Fruit fly (Drosophila melanogaster) whole organism, prepupa: ENCODE data around the gene Mst89B.

Source experiments
- Blimp-1 ChIP-seq: fragments of 200-800 bp; sonication (Bioruptor generic); optimal IDR thresholded peaks from 3 replicates; lab custom pipeline; 2017; ENCODE audit warnings: missing biosample characterization, missing genetic modification characterization, mild to moderate bottlenecking, moderate library complexity, missing genetic modification reagents
- CG10631 ChIP-seq: fragments of 200-800 bp; sonication (Bioruptor generic); optimal IDR thresholded peaks from 2 replicates; lab custom pipeline; 2016; ENCODE audit warnings: missing biosample characterization, missing genetic modification characterization
- CG10669 ChIP-seq: fragments of 200-800 bp; sonication (Bioruptor generic); optimal IDR thresholded peaks from 3 replicates; lab custom pipeline; 2018; ENCODE audit warnings: missing biosample characterization, mild to moderate bottlenecking, missing genetic modification characterization, moderate library complexity
- CG11294 ChIP-seq: fragments of 200-800 bp; sonication (Bioruptor generic); IDR thresholded peaks from 2 replicates; pipeline ENCODE4 v1.3.6; 2022; ENCODE audit warnings: missing biosample characterization, missing genetic modification characterization
- CG11762 ChIP-seq: fragments of 200-800 bp; sonication (Bioruptor generic); optimal IDR thresholded peaks from 3 replicates; lab custom pipeline; 2016; ENCODE audit warnings: missing biosample characterization, missing genetic modification characterization; ENCODE audit not compliant: insufficient read depth
- CG11902 ChIP-seq: fragments of 200-800 bp; sonication (Bioruptor generic); optimal IDR thresholded peaks from 3 replicates; lab custom pipeline; 2016; ENCODE audit warnings: missing biosample characterization, missing genetic modification characterization
- CG15336 ChIP-seq: fragments of 200-800 bp; sonication (Bioruptor generic); IDR thresholded peaks from 2 replicates; pipeline ENCODE4 v1.3.6; 2022; ENCODE audit warnings: missing biosample characterization, missing genetic modification characterization
- CG1621 ChIP-seq: fragments of 200-800 bp; sonication (Bioruptor generic); optimal IDR thresholded peaks from 3 replicates; lab custom pipeline; 2018; ENCODE audit warnings: missing biosample characterization, mild to moderate bottlenecking, missing genetic modification characterization
- CG16779 ChIP-seq: fragments of 200-800 bp; sonication (Bioruptor generic); optimal IDR thresholded peaks from 3 replicates; lab custom pipeline; 2017; ENCODE audit warnings: missing biosample characterization, mild to moderate bottlenecking, missing genetic modification characterization
- CG31627 ChIP-seq: fragments of 200-800 bp; sonication (Bioruptor generic); optimal IDR thresholded peaks from 3 replicates; lab custom pipeline; 2016; ENCODE audit warnings: missing biosample characterization, missing genetic modification characterization
- CG32006 ChIP-seq: fragments of 200-800 bp; sonication (Bioruptor generic); optimal IDR thresholded peaks from 3 replicates; lab custom pipeline; 2017; ENCODE audit warnings: missing biosample characterization, mild to moderate bottlenecking, missing genetic modification characterization
- CG3919 ChIP-seq: fragments of 200-800 bp; sonication (Bioruptor generic); optimal IDR thresholded peaks from 3 replicates; lab custom pipeline; 2016; ENCODE audit warnings: missing biosample characterization, missing genetic modification characterization
- CG4318 ChIP-seq: fragments of 200-800 bp; sonication (Bioruptor generic); optimal IDR thresholded peaks from 3 replicates; lab custom pipeline; 2017; ENCODE audit warnings: missing biosample characterization, mild to moderate bottlenecking, missing genetic modification characterization
- CG6163 ChIP-seq: fragments of 200-800 bp; sonication (Bioruptor generic); IDR thresholded peaks from 3 replicates; pipeline ENCODE4 v1.3.6; 2022; ENCODE audit warnings: missing biosample characterization, missing genetic modification characterization
- CG6792 ChIP-seq: fragments of 200-800 bp; sonication (Bioruptor generic); optimal IDR thresholded peaks from 3 replicates; lab custom pipeline; 2016; ENCODE audit warnings: missing biosample characterization, missing genetic modification characterization
- CG7368 ChIP-seq: fragments of 200-800 bp; sonication (Bioruptor generic); optimal IDR thresholded peaks from 3 replicates; lab custom pipeline; 2016; ENCODE audit warnings: missing biosample characterization, missing genetic modification characterization
- CG8119 ChIP-seq: fragments of 200-800 bp; sonication (Bioruptor generic); IDR thresholded peaks from 3 replicates; pipeline ENCODE4 v1.3.6; 2022; ENCODE audit warnings: missing biosample characterization, missing genetic modification characterization
- CG8632 ChIP-seq: fragments of 200-800 bp; sonication (Bioruptor generic); optimal IDR thresholded peaks from 3 replicates; lab custom pipeline; 2016; ENCODE audit warnings: missing biosample characterization, missing genetic modification characterization
- CG9139 ChIP-seq: fragments of 200-800 bp; sonication (Bioruptor generic); optimal IDR thresholded peaks from 3 replicates; lab custom pipeline; 2017; ENCODE audit warnings: missing biosample characterization, mild to moderate bottlenecking, missing genetic modification characterization
- Eip75B ChIP-seq: fragments of 200-800 bp; sonication (Bioruptor generic); optimal IDR thresholded peaks from 3 replicates; lab custom pipeline; 2016; ENCODE audit warnings: missing biosample characterization, missing genetic modification characterization
- Eip93F ChIP-seq: fragments of 200-800 bp; sonication (Bioruptor generic); optimal IDR thresholded peaks from 2 replicates; lab custom pipeline; 2016; ENCODE audit warnings: missing biosample characterization, mild to moderate bottlenecking, missing genetic modification characterization
- Ets21C ChIP-seq: fragments of 200-800 bp; sonication (Bioruptor generic); optimal IDR thresholded peaks from 3 replicates; lab custom pipeline; 2016; ENCODE audit warnings: missing biosample characterization, missing genetic modification characterization
- Gug ChIP-seq: fragments of 200-800 bp; sonication (Bioruptor generic); IDR thresholded peaks from 2 replicates; pipeline ENCODE4 v1.3.6; 2022; ENCODE audit warnings: missing biosample characterization, missing genetic modification characterization
- Hr38 ChIP-seq: sonication (Bioruptor generic); optimal IDR thresholded peaks from 2 replicates; lab custom pipeline; 2016; ENCODE audit warnings: missing biosample characterization, missing genetic modification characterization
- Hr4 ChIP-seq: fragments of 200-800 bp; sonication (Bioruptor generic); optimal IDR thresholded peaks from 3 replicates; lab custom pipeline; 2016; ENCODE audit warnings: missing biosample characterization, missing genetic modification characterization
- OdsH ChIP-seq: fragments of 200-800 bp; sonication (Bioruptor generic); optimal IDR thresholded peaks from 3 replicates; lab custom pipeline; 2016; ENCODE audit warnings: missing biosample characterization, missing genetic modification characterization
- Smox ChIP-seq: fragments of 200-800 bp; sonication (Bioruptor generic); optimal IDR thresholded peaks from 3 replicates; lab custom pipeline; 2016; ENCODE audit warnings: missing biosample characterization, missing genetic modification characterization
- Sox102F ChIP-seq: fragments of 200-800 bp; sonication (Bioruptor generic); optimal IDR thresholded peaks from 2 replicates; lab custom pipeline; 2016; ENCODE audit warnings: missing biosample characterization, mild to moderate bottlenecking, missing genetic modification characterization
- Sox14 ChIP-seq: fragments of 200-800 bp; sonication (Bioruptor generic); optimal IDR thresholded peaks from 3 replicates; lab custom pipeline; 2016; ENCODE audit warnings: missing biosample characterization, missing genetic modification characterization
- Sox15 ChIP-seq: fragments of 200-800 bp; sonication (Bioruptor generic); optimal IDR thresholded peaks from 3 replicates; lab custom pipeline; 2016; ENCODE audit warnings: missing biosample characterization, missing genetic modification characterization
- achi ChIP-seq: fragments of 200-800 bp; sonication (Bioruptor generic); optimal IDR thresholded peaks from 3 replicates; lab custom pipeline; 2016; ENCODE audit warnings: missing biosample characterization, missing genetic modification characterization
- acj6 ChIP-seq: fragments of 200-800 bp; sonication (Bioruptor generic); optimal IDR thresholded peaks from 3 replicates; lab custom pipeline; 2016; ENCODE audit warnings: missing biosample characterization, missing genetic modification characterization
- cyc ChIP-seq: fragments of 200-800 bp; sonication (Bioruptor generic); optimal IDR thresholded peaks from 3 replicates; lab custom pipeline; 2016; ENCODE audit warnings: missing biosample characterization, missing genetic modification characterization
- dsx ChIP-seq: fragments of 200-800 bp; optimal IDR thresholded peaks from 3 replicates; lab custom pipeline; 2019; ENCODE audit warnings: missing biosample characterization, mild to moderate bottlenecking, missing genetic modification characterization, moderate library complexity; ENCODE audit not compliant: poor library complexity, severe bottlenecking
- eg ChIP-seq: fragments of 200-800 bp; sonication (Bioruptor generic); IDR thresholded peaks from 3 replicates; pipeline ENCODE4 v1.3.6; 2022; ENCODE audit warnings: missing biosample characterization, missing genetic modification characterization
- esn ChIP-seq: fragments of 200-800 bp; sonication (Bioruptor generic); optimal IDR thresholded peaks from 2 replicates; lab custom pipeline; 2016; ENCODE audit warnings: missing biosample characterization, mild to moderate bottlenecking, missing genetic modification characterization, moderate library complexity
- fd59A ChIP-seq: fragments of 200-800 bp; sonication (Bioruptor generic); optimal IDR thresholded peaks from 2 replicates; lab custom pipeline; 2017; ENCODE audit warnings: missing biosample characterization, mild to moderate bottlenecking, missing genetic modification characterization, missing genetic modification reagents
- fkh ChIP-seq: fragments of 200-800 bp; sonication (Bioruptor generic); optimal IDR thresholded peaks from 3 replicates; lab custom pipeline; 2017; ENCODE audit warnings: missing biosample characterization, mild to moderate bottlenecking, missing genetic modification characterization, moderate library complexity
- lz ChIP-seq: fragments of 200-800 bp; sonication (Bioruptor generic); optimal IDR thresholded peaks from 3 replicates; lab custom pipeline; 2016; ENCODE audit warnings: missing biosample characterization, missing genetic modification characterization
- net ChIP-seq: fragments of 200-800 bp; sonication (Bioruptor generic); optimal IDR thresholded peaks from 3 replicates; lab custom pipeline; 2016; ENCODE audit warnings: missing biosample characterization, missing genetic modification characterization
- pdm3 ChIP-seq: fragments of 200-800 bp; sonication (Bioruptor generic); optimal IDR thresholded peaks from 3 replicates; lab custom pipeline; 2016; ENCODE audit warnings: missing biosample characterization, missing genetic modification characterization
- salr ChIP-seq, 2 experiments: fragments of 200-800 bp; sonication (Bioruptor generic); optimal IDR thresholded peaks; 3 replicates each; lab custom pipeline; 2016 to 2018; ENCODE audit warnings: missing biosample characterization in 2 of 2, missing genetic modification characterization in 2 of 2, mild to moderate bottlenecking in 1 of 2
- spab ChIP-seq: fragments of 200-800 bp; sonication (Bioruptor generic); optimal IDR thresholded peaks from 2 replicates; lab custom pipeline; 2017; ENCODE audit warnings: missing biosample characterization, mild to moderate bottlenecking, missing genetic modification characterization, missing genetic modification reagents
- ss ChIP-seq, 2 experiments: fragments of 200-800 bp; sonication (Bioruptor generic); optimal IDR thresholded peaks; 2 replicates in 1 of 2; 3 replicates in 1 of 2; lab custom pipeline; 2017 to 2018; ENCODE audit warnings: mild to moderate bottlenecking in 2 of 2, missing biosample characterization in 2 of 2, missing genetic modification characterization in 2 of 2, moderate library complexity in 1 of 2
- svp ChIP-seq: fragments of 200-800 bp; sonication (Bioruptor generic); peaks from one replicate; lab custom pipeline; 2016; ENCODE audit warnings: missing biosample characterization, missing genetic modification characterization

The Mst89B gene

DNA sequence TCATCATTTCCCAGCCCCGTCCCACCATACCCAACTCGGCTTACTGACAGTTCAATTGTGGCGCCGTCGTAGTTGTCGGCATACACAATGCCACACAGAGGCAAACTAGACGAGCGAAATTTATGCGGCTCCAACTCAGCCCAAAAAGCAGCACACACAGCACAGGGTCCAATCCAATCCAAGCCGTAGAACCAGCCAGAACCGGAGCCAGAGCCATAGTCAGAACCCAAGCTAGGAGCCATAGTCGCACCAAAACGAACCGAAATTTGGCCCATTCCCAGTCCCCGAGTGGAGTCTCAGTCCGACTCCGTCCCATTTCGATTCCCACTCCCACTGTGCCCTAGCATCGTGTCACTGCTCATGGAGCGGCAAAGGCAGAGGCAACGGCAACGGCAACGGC, 46.0 kb upstream of the Mst89B start:
- TF ChIP-seq net (GFP tag; lab: Kevin White, UChicago) = no peak
- no peak for TF ChIP-seq acj6 (GFP tag; lab: Kevin White, UChicago)
- no peak for TF ChIP-seq cyc
- no peak for TF ChIP-seq CG11762 (GFP tag; lab: Kevin White, UChicago)
- no peak for TF ChIP-seq CG16779 (tag; lab: Kevin White, UChicago)
- TF ChIP-seq Blimp-1 (GFP tag; lab: Kevin White, UChicago) = no peak
- no peak for TF ChIP-seq CG10669 (GFP tag; lab: Kevin White, UChicago)
- no peak for TF ChIP-seq CG10631 (GFP tag; lab: Kevin White, UChicago)
- no peak for TF ChIP-seq CG4318
- no peak for TF ChIP-seq CG3919 (GFP tag; lab: Kevin White, UChicago)
- TF ChIP-seq OdsH (GFP tag; lab: Kevin White, UChicago) = no peak
- no peak for TF ChIP-seq salr (GFP tag; optimal IDR thresholded peaks at IDR 0.05; lab: Kevin White, UChicago)
- TF ChIP-seq esn (GFP tag; lab: Kevin White, UChicago) = no peak

DNA sequence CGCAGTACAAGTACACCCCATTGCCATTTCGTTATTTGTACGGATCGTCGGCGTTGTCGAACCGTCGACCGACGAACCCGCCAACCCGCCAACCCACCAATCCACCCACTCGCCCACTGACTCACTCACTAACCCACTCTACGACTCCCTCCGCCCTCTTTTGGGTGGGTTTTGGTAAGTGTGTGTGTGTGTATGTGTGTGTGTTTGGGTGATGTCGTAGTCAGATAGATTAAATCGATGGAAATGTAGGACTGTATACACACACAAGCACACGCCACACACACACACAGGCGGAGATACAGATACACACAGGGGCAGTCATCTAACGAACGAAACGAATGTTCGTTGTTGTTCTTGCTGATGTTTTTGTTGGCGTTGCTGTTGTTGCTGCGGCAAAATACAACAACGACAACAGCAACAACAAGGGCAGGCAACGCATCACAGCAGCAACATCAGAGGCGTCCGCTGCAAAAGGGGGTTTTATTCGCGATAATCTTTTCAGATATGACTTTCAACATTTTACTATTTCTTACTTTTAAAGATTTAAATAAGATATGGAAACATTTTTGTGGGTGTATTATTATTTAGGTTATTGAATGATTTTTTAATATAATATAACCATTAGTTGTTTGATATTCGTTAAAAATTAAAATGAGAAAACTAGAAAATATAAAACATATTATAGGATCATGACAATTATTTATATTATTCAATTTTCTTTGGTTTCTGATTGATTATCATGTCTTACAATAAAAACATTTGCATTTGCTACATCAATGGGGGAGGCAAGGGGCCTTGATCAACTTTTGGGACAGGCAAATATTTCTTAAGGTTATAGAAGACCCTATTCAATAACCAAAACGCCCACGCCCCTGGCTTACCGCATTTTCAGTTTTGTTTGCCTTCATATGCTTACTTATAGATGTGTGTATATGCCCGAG, 45.2 kb upstream of the Mst89B start:
- TF ChIP-seq Eip93F (peak; percentile 51), CG1621 (tag; lab: Kevin White, UChicago) (no peak), spab (peak; percentile 92), CG4318 (peak; percentile 98), net (GFP tag; lab: Kevin White, UChicago) (peak; percentile 82), CG10631 (GFP tag; lab: Kevin White, UChicago) (peak; percentile 90), fd59A (peak; percentile 76), CG6792 (GFP tag; lab: Kevin White, UChicago) (peak; percentile 82), ss (GFP tag; optimal IDR thresholded peaks at IDR 0.05; lab: Kevin White, UChicago) (peak; percentile 81 to 89), Sox102F (GFP tag; lab: Kevin White, UChicago) (peak; percentile 40), pdm3 (GFP tag; lab: Kevin White, UChicago) (peak; percentile 39), CG11902 (GFP tag; lab: Kevin White, UChicago) (peak; percentile 78), Sox14 (GFP tag; lab: Kevin White, UChicago) (peak; percentile 66), achi (GFP tag; lab: Kevin White, UChicago) (peak; percentile 85), lz (GFP tag; lab: Kevin White, UChicago) (peak; percentile 68), Eip75B (GFP tag; lab: Kevin White, UChicago) (peak; percentile 63), CG31627 (peak; percentile 37), Ets21C (GFP tag; lab: Kevin White, UChicago) (peak; percentile 7), CG8632 (GFP tag; lab: Kevin White, UChicago) (peak; percentile 86), CG3919 (GFP tag; lab: Kevin White, UChicago) (peak; percentile 87), Hr4 (GFP tag; lab: Kevin White, UChicago) (peak; percentile 85), CG8119 (GFP tag; lab: Robert Waterston, UW) (peak; percentile 83), CG11294 (GFP tag; lab: Robert Waterston, UW) (peak; percentile 59), Smox (peak; percentile 67), fkh (GFP tag; lab: Kevin White, UChicago) (peak; percentile 62), CG9139 (GFP tag; lab: Kevin White, UChicago) (peak; percentile 54), CG11762 (GFP tag; lab: Kevin White, UChicago) (peak; percentile 66), CG10669 (GFP tag; lab: Kevin White, UChicago) (peak; percentile 61), CG7368 (no peak), Sox15 (GFP tag; lab: Kevin White, UChicago) (peak; percentile 81), Blimp-1 (GFP tag; lab: Kevin White, UChicago) (peak; percentile 79), Gug (peak; percentile 42; the same call in 1 of the 2 replicates), CG32006 (GFP tag; lab: Kevin White, UChicago) (peak; percentile 99), CG15336 (peak; percentile 71), salr (GFP tag; optimal IDR thresholded peaks at IDR 0.05; lab: Kevin White, UChicago) (peak in 1 of 2 experiments; percentile 99), CG6163 (peak; percentile 43; the same call in 2 of the 3 replicates), Hr38 (no peak), svp (GFP tag; lab: Kevin White, UChicago) (peak; percentile 84), dsx (peak; percentile 83), cyc (peak; percentile 43), acj6 (GFP tag; lab: Kevin White, UChicago) (peak; percentile 87), eg (GFP tag; lab: Robert Waterston, UW) (peak; percentile 72; the same call in 2 of the 3 replicates), esn (GFP tag; lab: Kevin White, UChicago) (peak; percentile 85)
